Worm (Caenorhabditis elegans) whole organism, early embryonic: ENCODE data around the gene let-418.

Source experiments
- B0310.2 ChIP-seq: sonication (generic microtip); optimal IDR thresholded peaks from 2 replicates; lab custom pipeline; 2016; ENCODE audit warnings: mild to moderate bottlenecking, missing genetic modification characterization, missing compliant biosample characterization
- F13C5.2 ChIP-seq: sonication (generic microtip); optimal IDR thresholded peaks from 2 replicates; lab custom pipeline; 2017; ENCODE audit warnings: mild to moderate bottlenecking, missing genetic modification characterization, inconsistent platforms, missing compliant biosample characterization
- aly-1 ChIP-seq: sonication (generic microtip); optimal IDR thresholded peaks from 2 replicates; lab custom pipeline; 2016; ENCODE audit warnings: missing genetic modification characterization, missing compliant biosample characterization
- ama-1 ChIP-seq: fragments of 150-350 bp; optimal IDR thresholded peaks from 2 replicates; lab custom pipeline; 2014
- ceh-13 ChIP-seq: fragments of 200-800 bp; sonication (Bioruptor generic); optimal IDR thresholded peaks from 2 replicates; lab custom pipeline; 2018; ENCODE audit warnings: mild to moderate bottlenecking, missing genetic modification characterization, missing compliant biosample characterization
- ceh-36 ChIP-seq: sonication (generic microtip); optimal IDR thresholded peaks from 2 replicates; lab custom pipeline; 2016; ENCODE audit warnings: missing genetic modification characterization, inconsistent platforms, missing compliant biosample characterization
- ets-7 ChIP-seq: sonication (generic microtip); optimal IDR thresholded peaks from 2 replicates; lab custom pipeline; 2016; ENCODE audit warnings: missing genotype, missing genetic modification characterization, missing compliant biosample characterization
- flt-1 ChIP-seq: fragments of 200-800 bp; sonication (Bioruptor generic); IDR thresholded peaks from 2 replicates; pipeline ENCODE4 v1.3.6; 2022; ENCODE audit warnings: missing genetic modification characterization, missing compliant biosample characterization
- hmbx-1 ChIP-seq: sonication (generic microtip); optimal IDR thresholded peaks from 2 replicates; lab custom pipeline; 2016; ENCODE audit warnings: mild to moderate bottlenecking, missing genetic modification characterization, missing compliant biosample characterization
- hmg-4 ChIP-seq: fragments of 200-800 bp; sonication (Bioruptor generic); optimal IDR thresholded peaks from 2 replicates; lab custom pipeline; 2018; ENCODE audit warnings: mild to moderate bottlenecking, missing genetic modification characterization, missing compliant biosample characterization
- hnd-1 ChIP-seq: sonication (generic microtip); optimal IDR thresholded peaks from 2 replicates; lab custom pipeline; 2016; ENCODE audit warnings: missing genetic modification characterization, missing compliant biosample characterization
- pes-1 ChIP-seq: fragments of 200-800 bp; sonication (Bioruptor generic); IDR thresholded peaks from 2 replicates; pipeline ENCODE4 v1.3.6; 2022; ENCODE audit warnings: missing genetic modification reagents, missing genetic modification characterization, missing compliant biosample characterization
- scrt-1 ChIP-seq: fragments of 200-800 bp; sonication (Bioruptor generic); IDR thresholded peaks from 2 replicates; pipeline ENCODE4 v1.3.6; 2022; ENCODE audit warnings: missing genetic modification characterization, missing compliant biosample characterization
- sea-1 ChIP-seq: fragments of 200-800 bp; sonication (Bioruptor generic); conservative IDR thresholded peaks from 2 replicates; pipeline ENCODE4 v1.3.6; 2022; ENCODE audit warnings: missing genetic modification characterization, missing compliant biosample characterization
- tbx-11 ChIP-seq: fragments of 200-800 bp; sonication (Bioruptor generic); IDR thresholded peaks from 2 replicates; pipeline ENCODE4 v1.3.6; 2022; ENCODE audit warnings: missing genetic modification characterization, missing compliant biosample characterization
- tbx-37 ChIP-seq: fragments of 200-800 bp; sonication (Bioruptor generic); conservative IDR thresholded peaks from 2 replicates; pipeline ENCODE4 v1.3.6; 2022; ENCODE audit warnings: missing genetic modification reagents, missing genetic modification characterization, missing compliant biosample characterization
- tra-4 ChIP-seq: sonication (generic microtip); optimal IDR thresholded peaks from 2 replicates; lab custom pipeline; 2017; ENCODE audit warnings: missing genetic modification characterization, missing compliant biosample characterization

Gene let-418

DNA sequence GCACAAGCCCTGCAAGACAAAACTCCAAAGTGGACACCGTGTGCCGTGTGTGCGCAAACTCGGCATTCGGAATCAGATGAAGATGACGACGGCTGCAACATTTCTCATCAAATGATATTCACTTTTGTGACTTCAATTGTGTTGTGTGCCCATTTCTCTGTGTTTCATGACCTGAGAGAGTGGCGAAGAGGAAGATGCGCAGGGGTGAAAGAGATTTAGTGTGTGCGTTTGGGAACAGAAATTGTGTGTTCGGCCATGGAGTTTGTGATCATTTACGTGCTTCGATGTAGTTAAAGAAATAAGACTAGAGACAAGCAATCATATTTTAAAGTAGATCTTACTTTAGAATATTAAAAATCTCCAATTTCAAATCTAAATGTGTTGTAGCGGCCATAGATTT, 38.0 kb upstream of the let-418 start:
- TF ChIP-seq F13C5.2 (tag; lab: Kevin White, UChicago) (no peak), scrt-1 (GFP tag; lab: Robert Waterston, UW) (no peak)

DNA sequence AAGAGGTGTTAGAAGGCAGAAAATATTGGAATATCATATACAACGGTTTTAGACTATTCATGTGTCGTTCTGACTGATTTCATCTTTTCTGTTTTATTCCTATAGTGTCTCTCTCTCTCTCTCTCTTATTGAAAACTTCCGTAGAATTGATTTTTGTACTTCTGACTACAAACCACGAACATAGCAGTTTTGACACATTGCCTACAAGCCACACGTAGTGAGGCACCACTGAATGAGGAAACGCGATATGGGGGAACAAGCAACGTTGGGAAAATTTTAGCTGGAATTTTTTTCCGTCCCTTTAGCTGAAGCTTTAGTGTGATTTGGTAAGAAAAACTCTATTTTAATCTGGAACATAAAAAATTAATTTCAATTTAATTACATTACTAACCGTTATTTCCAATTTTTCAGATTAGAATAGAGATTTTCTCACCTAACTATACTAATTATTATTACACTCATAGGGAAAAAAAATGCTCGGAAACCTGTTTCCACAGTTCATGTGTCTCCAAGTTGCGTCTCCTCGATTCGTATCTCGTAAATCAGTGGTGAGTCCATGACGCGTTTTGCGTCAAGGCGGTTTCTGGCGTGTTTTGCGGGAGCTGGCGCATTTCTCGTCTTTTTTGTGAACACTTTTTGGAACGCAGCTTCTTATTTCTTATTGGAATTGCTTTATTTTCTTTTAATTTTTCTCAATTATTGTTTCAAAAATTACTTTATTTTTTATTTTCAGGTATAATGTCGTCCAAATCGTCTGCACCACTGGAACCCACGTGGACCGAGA, 35.9 kb upstream of the let-418 start, which contains the start of the genes nhr-142 and F44E7.9:
nhr-142 (minus strand) TSS at position 57 of the 784 bp plus-strand sequence.
F44E7.9 (plus strand) TSS at position 734 of the 784 bp plus-strand sequence.
- TF ChIP-seq hmg-4 (GFP tag; lab: Kevin White, UChicago) = peak; percentile 67
- TF ChIP-seq hnd-1 (tag; lab: Kevin White, UChicago) = no peak
- no peak for TF ChIP-seq tbx-11 (GFP tag; lab: Robert Waterston, UW)
- peak; percentile 66 for TF ChIP-seq flt-1 (GFP tag; lab: Robert Waterston, UW)
- TF ChIP-seq F13C5.2 (tag; lab: Kevin White, UChicago) = peak; percentile 64
- TF ChIP-seq tbx-37 (GFP tag; lab: Robert Waterston, UW) = 0 out of 2 replicates have a peak, but pooled peaks have one; percentile 15

ce11 chrV:5792031-5792430, 34.6 kb upstream of the let-418 start, which contains the start of gene ZC250.2:
TSS of gene ZC250.2 (plus strand) at chrV:5792331.
- TF ChIP-seq ama-1 (lab: Kevin White, UChicago) = no peak
- no peak for TF ChIP-seq hnd-1 (tag; lab: Kevin White, UChicago)
- TF ChIP-seq ceh-13 (GFP tag; lab: Kevin White, UChicago) = no peak
- TF ChIP-seq sea-1 (GFP tag; lab: Robert Waterston, UW) = no peak

- TF ChIP-seq ama-1 (lab: Kevin White, UChicago) = no peak
- no peak for TF ChIP-seq tra-4 (tag; lab: Kevin White, UChicago)
- no peak for TF ChIP-seq hnd-1 (tag; lab: Kevin White, UChicago)
- no peak for TF ChIP-seq flt-1 (GFP tag; lab: Robert Waterston, UW)
- TF ChIP-seq sea-1 (GFP tag; lab: Robert Waterston, UW) = no peak
- no peak for TF ChIP-seq hmbx-1 (tag; lab: Kevin White, UChicago)
- no peak for TF ChIP-seq tbx-11 (GFP tag; lab: Robert Waterston, UW)
- TF ChIP-seq ceh-36 (tag; lab: Kevin White, UChicago) = no peak
- no peak for TF ChIP-seq F13C5.2 (tag; lab: Kevin White, UChicago)
- no peak for TF ChIP-seq ceh-13 (GFP tag; lab: Kevin White, UChicago)
- TF ChIP-seq aly-1 (tag; lab: Kevin White, UChicago) = no peak
- TF ChIP-seq B0310.2 (tag; lab: Kevin White, UChicago) = no peak
- TF ChIP-seq hmg-4 (GFP tag; lab: Kevin White, UChicago) = no peak
Observed at ce11 chrV:5798132-5798531, 28.5 kb upstream of the let-418 start, which contains the start of gene nstp-3. TSS of gene nstp-3 (minus strand) at chrV:5798232.

DNA sequence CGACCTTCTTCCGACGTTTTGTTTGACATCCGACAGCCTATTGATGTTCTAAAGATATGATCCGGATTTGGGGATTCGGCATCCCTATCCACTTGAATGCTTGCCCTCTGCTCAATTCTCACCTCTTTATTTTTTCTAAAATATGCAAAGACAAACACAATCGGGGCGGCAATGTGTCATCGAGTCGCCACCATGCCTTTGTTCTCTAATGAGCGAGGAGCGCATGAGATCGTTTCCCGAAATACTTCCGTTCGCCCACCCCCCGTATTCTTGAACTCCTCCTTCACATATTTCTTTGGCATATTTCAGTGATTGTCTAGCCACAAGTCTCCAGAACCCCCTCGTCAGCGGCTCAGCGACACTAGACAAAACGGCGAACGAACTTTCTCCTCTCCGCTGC, 27.3 kb upstream of the let-418 start, which contains the start of gene cyn-17:
cyn-17 (plus strand) TSS at position 301 of the 400 bp plus-strand sequence.
- TF ChIP-seq ceh-13 (GFP tag; lab: Kevin White, UChicago) (no peak), tra-4 (tag; lab: Kevin White, UChicago) (no peak), F13C5.2 (tag; lab: Kevin White, UChicago) (no peak), scrt-1 (GFP tag; lab: Robert Waterston, UW) (no peak), flt-1 (GFP tag; lab: Robert Waterston, UW) (no peak)

- TF ChIP-seq aly-1 (tag; lab: Kevin White, UChicago) (no peak), B0310.2 (tag; lab: Kevin White, UChicago) (no peak), scrt-1 (GFP tag; lab: Robert Waterston, UW) (no peak), hmbx-1 (tag; lab: Kevin White, UChicago) (no peak)
Observed at ce11 chrV:5805467-5805866, 21.2 kb upstream of the let-418 start, which contains the start of gene ZC250.5. TSS of gene ZC250.5 (plus strand) at chrV:5805767.

- TF ChIP-seq hmg-4 (GFP tag; lab: Kevin White, UChicago) = no peak
- TF ChIP-seq hnd-1 (tag; lab: Kevin White, UChicago) = no peak
Observed at ce11 chrV:5813060-5813659, 13.5 kb upstream of the let-418 start, which contains the start of gene ZC250.4. TSS of gene ZC250.4 (minus strand) at chrV:5813137.

DNA sequence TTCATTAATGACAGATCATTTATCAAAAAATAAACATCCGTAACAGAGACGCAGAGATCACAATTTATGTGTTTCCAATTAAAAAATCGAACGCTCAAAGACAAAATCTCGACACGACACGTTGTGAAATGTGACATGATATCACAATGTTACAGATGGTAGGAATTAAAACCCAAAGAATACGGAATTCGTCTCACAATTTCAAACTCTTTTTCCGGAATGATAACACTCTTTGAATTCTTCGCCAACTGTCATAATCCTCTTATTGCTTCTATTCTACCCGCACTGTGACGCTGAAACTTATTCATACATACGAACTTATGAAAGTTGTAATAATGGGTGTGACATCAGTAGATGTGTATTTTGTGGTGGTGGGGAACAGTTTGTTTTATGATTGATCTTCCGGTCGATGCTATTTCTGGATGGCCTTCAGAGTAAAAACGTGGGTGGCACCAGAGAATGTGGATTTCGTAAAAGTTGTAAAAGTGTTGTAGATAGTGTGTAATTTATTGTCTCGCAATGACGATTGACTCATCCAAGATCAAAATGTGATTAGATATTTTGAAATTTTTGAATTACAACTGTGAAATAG, 10.1 kb upstream of the let-418 start:
- TF ChIP-seq hmbx-1 (tag; lab: Kevin White, UChicago) (no peak), tra-4 (tag; lab: Kevin White, UChicago) (no peak), ama-1 (lab: Kevin White, UChicago) (no peak), pes-1 (GFP tag; lab: Robert Waterston, UW) (no peak), ceh-13 (GFP tag; lab: Kevin White, UChicago) (no peak), hmg-4 (GFP tag; lab: Kevin White, UChicago) (no peak), aly-1 (tag; lab: Kevin White, UChicago) (no peak), hnd-1 (tag; lab: Kevin White, UChicago) (no peak), F13C5.2 (tag; lab: Kevin White, UChicago) (no peak), B0310.2 (tag; lab: Kevin White, UChicago) (no peak), scrt-1 (GFP tag; lab: Robert Waterston, UW) (no peak), sea-1 (GFP tag; lab: Robert Waterston, UW) (no peak), ets-7 (no peak), flt-1 (GFP tag; lab: Robert Waterston, UW) (no peak), tbx-37 (GFP tag; lab: Robert Waterston, UW) (no peak), tbx-11 (GFP tag; lab: Robert Waterston, UW) (no peak), ceh-36 (tag; lab: Kevin White, UChicago) (no peak)
